Worm (Caenorhabditis elegans): Measurements from ENCODE around the gene Y105C5B.15.

Gene Y105C5B.15

DNA sequence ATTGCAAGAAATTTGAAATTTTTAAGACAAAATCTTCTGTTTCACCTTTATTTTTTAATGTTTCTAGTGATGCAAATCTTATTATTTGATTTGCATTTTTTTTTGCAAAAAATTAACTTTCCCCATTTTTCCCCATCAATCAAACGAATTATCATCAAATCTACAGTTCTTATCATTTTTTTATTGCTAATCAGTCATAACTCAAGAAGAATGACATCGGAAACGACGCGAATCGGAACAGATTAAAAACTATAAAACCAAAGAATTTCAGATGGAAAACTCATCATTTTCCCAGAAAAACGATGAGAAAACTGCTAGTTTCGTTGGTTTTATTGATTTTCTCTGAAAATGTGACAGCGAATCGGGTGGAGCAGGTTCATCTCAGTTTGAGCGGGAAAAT, at the start of gene Y105C5B.15:
Gene Y105C5B.15 (plus strand): TSS at position 297 of the 400 bp plus-strand sequence.
- no peak for TF ChIP-seq T22C8.4 (GFP tag; IDR thresholded peaks at IDR 0.05)
- TF ChIP-seq ztf-23 (GFP tag; IDR thresholded peaks at IDR 0.05): no peak
- TF ChIP-seq ztf-29 (GFP tag; IDR thresholded peaks at IDR 0.05): no peak
- TF ChIP-seq cog-1 (tag; optimal IDR thresholded peaks at IDR 0.05): no peak
- no peak for TF ChIP-seq tab-1 (GFP tag; IDR thresholded peaks at IDR 0.05)
- no peak for TF ChIP-seq klf-2 (GFP tag; conservative IDR thresholded peaks at IDR 0.05)
- no peak for TF ChIP-seq ref-1 (GFP tag; conservative IDR thresholded peaks at IDR 0.05)

ce11 chrIV:15906059-15906632, 45.6 kb upstream of the Y105C5B.15 start, which contains the start of gene srv-15:
TSS of gene srv-15 (plus strand) at chrIV:15906582.
- TF ChIP-seq T22C8.4 (GFP tag; IDR thresholded peaks at IDR 0.05): no peak

- TF ChIP-seq flt-1 (GFP tag; IDR thresholded peaks at IDR 0.05) (no peak), med-1 (GFP tag; optimal IDR thresholded peaks at IDR 0.05; ENCODE audit: insufficient read depth) (no peak)
Measured at ce11 chrIV:15908251-15908650, 43.5 kb upstream of the Y105C5B.15 start.

ce11 chrIV:15915061-15915460, 36.7 kb upstream of the Y105C5B.15 start:
- TF ChIP-seq ref-1 (GFP tag; conservative IDR thresholded peaks at IDR 0.05) (no peak), tab-1 (GFP tag; IDR thresholded peaks at IDR 0.05) (no peak), cog-1 (tag; optimal IDR thresholded peaks at IDR 0.05) (no peak), med-1 (GFP tag; optimal IDR thresholded peaks at IDR 0.05; ENCODE audit: insufficient read depth) (no peak), flt-1 (GFP tag; IDR thresholded peaks at IDR 0.05) (no peak), ztf-29 (GFP tag; IDR thresholded peaks at IDR 0.05) (no peak), T22C8.4 (GFP tag; IDR thresholded peaks at IDR 0.05) (no peak), ztf-23 (GFP tag; IDR thresholded peaks at IDR 0.05) (no peak), klf-2 (GFP tag; conservative IDR thresholded peaks at IDR 0.05) (no peak)

DNA sequence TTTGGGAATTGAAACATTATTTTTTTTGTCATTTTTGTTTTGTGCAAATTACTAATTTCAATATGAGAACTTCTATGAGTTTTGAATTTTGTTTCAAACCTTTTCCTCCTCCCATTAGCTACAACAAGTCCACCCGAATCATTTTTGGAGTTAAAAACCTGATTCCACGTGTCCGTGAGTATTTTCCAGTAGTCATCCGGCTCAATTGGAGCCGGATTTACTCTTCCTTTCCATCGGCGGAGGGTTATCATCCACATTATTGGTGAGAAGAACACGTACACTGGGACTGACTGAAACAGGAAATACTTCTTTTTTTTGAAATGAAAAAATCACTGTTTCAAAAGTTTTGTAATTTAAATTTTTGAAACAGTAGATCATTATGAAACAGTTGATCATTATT, 28.7 kb upstream of the Y105C5B.15 start:
- TF ChIP-seq cog-1 (tag; optimal IDR thresholded peaks at IDR 0.05) (no peak), tab-1 (GFP tag; IDR thresholded peaks at IDR 0.05) (no peak), ref-1 (GFP tag; conservative IDR thresholded peaks at IDR 0.05) (no peak), T22C8.4 (GFP tag; IDR thresholded peaks at IDR 0.05) (no peak), med-1 (GFP tag; optimal IDR thresholded peaks at IDR 0.05; ENCODE audit: insufficient read depth) (no peak), ztf-29 (GFP tag; IDR thresholded peaks at IDR 0.05) (no peak), flt-1 (GFP tag; IDR thresholded peaks at IDR 0.05) (no peak), ztf-23 (GFP tag; IDR thresholded peaks at IDR 0.05) (no peak), klf-2 (GFP tag; conservative IDR thresholded peaks at IDR 0.05) (no peak)

- TF ChIP-seq ztf-29 (GFP tag; IDR thresholded peaks at IDR 0.05) (no peak), tab-1 (GFP tag; IDR thresholded peaks at IDR 0.05) (no peak), ztf-23 (GFP tag; IDR thresholded peaks at IDR 0.05) (no peak), ref-1 (GFP tag; conservative IDR thresholded peaks at IDR 0.05) (no peak), cog-1 (tag; optimal IDR thresholded peaks at IDR 0.05) (no peak), flt-1 (GFP tag; IDR thresholded peaks at IDR 0.05) (no peak), klf-2 (GFP tag; conservative IDR thresholded peaks at IDR 0.05) (no peak), med-1 (GFP tag; optimal IDR thresholded peaks at IDR 0.05; ENCODE audit: insufficient read depth) (no peak), T22C8.4 (GFP tag; IDR thresholded peaks at IDR 0.05) (no peak)
Measured at ce11 chrIV:15926746-15927145, 25.0 kb upstream of the Y105C5B.15 start, which contains the start of gene Y105C5B.8. TSS of gene Y105C5B.8 (minus strand) at chrIV:15926846.

ce11 chrIV:15929831-15930230, 21.9 kb upstream of the Y105C5B.15 start:
- TF ChIP-seq ztf-29 (GFP tag; IDR thresholded peaks at IDR 0.05) (no peak), tab-1 (GFP tag; IDR thresholded peaks at IDR 0.05) (no peak), klf-2 (GFP tag; conservative IDR thresholded peaks at IDR 0.05) (no peak), med-1 (GFP tag; optimal IDR thresholded peaks at IDR 0.05; ENCODE audit: insufficient read depth) (no peak), cog-1 (tag; optimal IDR thresholded peaks at IDR 0.05) (no peak), T22C8.4 (GFP tag; IDR thresholded peaks at IDR 0.05) (no peak), ztf-23 (GFP tag; IDR thresholded peaks at IDR 0.05) (no peak), flt-1 (GFP tag; IDR thresholded peaks at IDR 0.05) (no peak), ref-1 (GFP tag; conservative IDR thresholded peaks at IDR 0.05) (no peak)

DNA sequence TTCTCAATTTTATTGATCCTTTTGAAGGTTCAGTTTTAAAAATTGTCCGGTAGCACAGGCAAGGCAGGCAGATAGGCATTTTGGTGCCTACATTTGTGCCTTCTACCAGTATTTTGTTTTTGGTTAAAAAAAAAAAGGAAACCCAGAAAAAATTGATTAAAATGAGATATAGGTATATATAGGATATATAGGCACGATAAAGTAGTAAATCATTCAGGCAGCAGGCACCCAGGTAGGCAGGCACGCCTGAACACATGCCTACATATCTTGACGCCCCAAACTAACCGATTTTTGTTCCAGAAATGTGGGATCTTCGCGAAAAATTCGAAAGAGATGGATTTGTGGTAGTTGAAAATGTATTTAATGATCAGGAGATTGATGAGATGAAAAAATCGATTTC, 21.5 kb upstream of the Y105C5B.15 start, which contains the start of gene Y105C5B.9:
Gene Y105C5B.9 (plus strand): TSS at position 301 of the 400 bp plus-strand sequence.
- TF ChIP-seq flt-1 (GFP tag; IDR thresholded peaks at IDR 0.05): no peak
- TF ChIP-seq ref-1 (GFP tag; conservative IDR thresholded peaks at IDR 0.05): no peak
- TF ChIP-seq ztf-23 (GFP tag; IDR thresholded peaks at IDR 0.05): no peak
- no peak for TF ChIP-seq klf-2 (GFP tag; conservative IDR thresholded peaks at IDR 0.05)
- no peak for TF ChIP-seq T22C8.4 (GFP tag; IDR thresholded peaks at IDR 0.05)
- no peak for TF ChIP-seq cog-1 (tag; optimal IDR thresholded peaks at IDR 0.05)
- TF ChIP-seq med-1 (GFP tag; optimal IDR thresholded peaks at IDR 0.05; ENCODE audit: insufficient read depth): no peak
- TF ChIP-seq tab-1 (GFP tag; IDR thresholded peaks at IDR 0.05): no peak
- no peak for TF ChIP-seq ztf-29 (GFP tag; IDR thresholded peaks at IDR 0.05)

DNA sequence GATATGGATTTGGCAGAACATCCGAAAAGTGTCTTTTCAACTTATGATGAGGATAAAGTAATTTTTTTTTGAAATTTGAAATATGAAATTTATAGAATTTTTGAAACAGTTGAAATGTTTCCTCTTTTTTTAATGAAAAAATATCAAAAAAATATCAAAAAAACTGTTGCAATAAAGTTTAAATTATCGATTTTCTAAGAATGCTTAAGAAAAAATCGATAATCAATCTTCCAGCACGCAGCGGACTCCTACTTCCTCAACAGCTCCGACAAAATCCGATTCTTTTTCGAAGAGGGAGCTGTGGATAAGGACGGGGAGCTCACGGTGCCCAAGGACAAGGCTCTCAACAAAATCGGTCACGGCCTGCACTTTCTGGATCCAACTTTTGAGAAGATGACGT, 21.0 kb upstream of the Y105C5B.15 start:
- peak; percentile 65 for TF ChIP-seq T22C8.4 (GFP tag; IDR thresholded peaks at IDR 0.05)
- no peak for TF ChIP-seq ref-1 (GFP tag; conservative IDR thresholded peaks at IDR 0.05)
- no peak for TF ChIP-seq med-1 (GFP tag; optimal IDR thresholded peaks at IDR 0.05; ENCODE audit: insufficient read depth)

DNA sequence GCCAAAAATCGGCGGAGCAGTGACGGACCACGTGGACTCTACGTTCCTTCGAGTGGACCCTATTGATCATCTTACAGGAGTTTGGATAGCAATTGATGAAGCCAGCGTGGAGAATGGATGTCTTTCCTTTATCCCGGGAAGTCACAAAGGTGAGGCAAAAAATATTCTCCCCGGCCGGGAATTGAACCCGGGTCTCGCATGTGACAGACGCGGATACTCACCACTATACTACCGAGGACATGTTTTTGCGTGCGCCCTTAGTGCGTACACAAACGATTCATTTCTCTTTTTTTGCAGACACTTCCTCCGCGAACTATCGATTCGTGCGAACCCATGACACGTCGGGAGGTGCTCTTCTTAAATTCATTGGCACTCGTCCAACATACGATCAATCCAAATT, 20.6 kb upstream of the Y105C5B.15 start:
- 0 out of 2 replicates have a peak, but pooled peaks have one; percentile 25 for TF ChIP-seq tab-1 (GFP tag; IDR thresholded peaks at IDR 0.05)
- 0 out of 2 replicates have a peak, but pooled peaks have one; percentile 43 for TF ChIP-seq ztf-29 (GFP tag; IDR thresholded peaks at IDR 0.05)
- no peak for TF ChIP-seq cog-1 (tag; optimal IDR thresholded peaks at IDR 0.05)
- TF ChIP-seq ref-1 (GFP tag; conservative IDR thresholded peaks at IDR 0.05): 0 out of 2 replicates have a peak, but pooled peaks have one; percentile 49
- no peak for TF ChIP-seq T22C8.4 (GFP tag; IDR thresholded peaks at IDR 0.05)
- peak; percentile 75 for TF ChIP-seq ztf-23 (GFP tag; IDR thresholded peaks at IDR 0.05)
- TF ChIP-seq klf-2 (GFP tag; conservative IDR thresholded peaks at IDR 0.05): 0 out of 2 replicates have a peak, but pooled peaks have one; percentile 52
- TF ChIP-seq flt-1 (GFP tag; IDR thresholded peaks at IDR 0.05): peak; percentile 77
- no peak for TF ChIP-seq med-1 (GFP tag; optimal IDR thresholded peaks at IDR 0.05; ENCODE audit: insufficient read depth)
